Fruit fly (Drosophila melanogaster) S2 (cell line): ENCODE measurements around the gene OXA1L.

Source experiments
- CG8478 ChIP-seq: fragments of >200 bp; optimal IDR thresholded peaks from 2 replicates; lab custom pipeline; 2018
- CTCF ChIP-seq, 2 experiments: fragments of >200 bp; optimal IDR thresholded peaks; 2 replicates each; lab custom pipeline; 2018

dm6 chr3L:10897534-10898255 lies 11.4 kb upstream of the OXA1L start:
- TF ChIP-seq CG8478 (lab: Kevin White, UChicago) (no peak), CTCF (optimal IDR thresholded peaks at IDR 0.05; lab: Kevin White, UChicago) (no peak)
